Worm (Caenorhabditis elegans) whole organism, L3 larva: Measurements from ENCODE around the gene srx-9.

Experiments
- ama-1 ChIP-seq: fragments of 150-350 bp; optimal IDR thresholded peaks from 2 replicates; lab custom pipeline; 2018
- ceh-82 ChIP-seq: fragments of 150-350 bp; optimal IDR thresholded peaks from 2 replicates; lab custom pipeline; 2014; ENCODE audit warnings: missing biosample characterization, missing genetic modification characterization
- ceh-9 ChIP-seq: sonication (generic microtip); optimal IDR thresholded peaks from 2 replicates; lab custom pipeline; 2018; ENCODE audit warnings: missing biosample characterization, missing genetic modification characterization
- daf-12 ChIP-seq: fragments of 150-350 bp; optimal IDR thresholded peaks from 2 replicates; lab custom pipeline; 2014; ENCODE audit warnings: missing biosample characterization, missing genetic modification reagents, missing genetic modification characterization
- jun-1 ChIP-seq: fragments of 150-350 bp; optimal IDR thresholded peaks from 2 replicates; lab custom pipeline; 2014; ENCODE audit warnings: missing biosample characterization, missing genetic modification reagents, missing genetic modification characterization
- mdl-1 ChIP-seq: fragments of 150-350 bp; optimal IDR thresholded peaks from 2 replicates; lab custom pipeline; 2014; ENCODE audit warnings: missing biosample characterization, missing genetic modification characterization
- nhr-12 ChIP-seq: fragments of 150-350 bp; optimal IDR thresholded peaks from 2 replicates; lab custom pipeline; 2014; ENCODE audit warnings: missing biosample characterization, missing genetic modification characterization
- pha-4 ChIP-seq: fragments of 150-350 bp; optimal IDR thresholded peaks from 2 replicates; lab custom pipeline; 2014; ENCODE audit warnings: missing biosample characterization, missing genetic modification reagents, missing genetic modification characterization
- skn-1 ChIP-seq: fragments of 150-350 bp; optimal IDR thresholded peaks from 2 replicates; lab custom pipeline; 2014; ENCODE audit warnings: missing biosample characterization, missing genetic modification characterization
- tbx-2 ChIP-seq: sonication (generic microtip); optimal IDR thresholded peaks from 2 replicates; lab custom pipeline; 2016; ENCODE audit warnings: mild to moderate bottlenecking, missing genetic modification characterization, missing compliant biosample characterization
- zag-1 ChIP-seq: fragments of 150-350 bp; optimal IDR thresholded peaks from 2 replicates; lab custom pipeline; 2014; ENCODE audit warnings: missing biosample characterization, missing genetic modification characterization
- ztf-4 ChIP-seq: fragments of 150-350 bp; optimal IDR thresholded peaks from 2 replicates; lab custom pipeline; 2014; ENCODE audit warnings: missing biosample characterization, missing genetic modification characterization

ce11 chrV:7428880-7429279, 33.6 kb upstream of the srx-9 start, which contains the start of gene srw-69:
- TF ChIP-seq daf-12 (no peak), zag-1 (tag; lab: Kevin White, UChicago) (no peak), jun-1 (tag; lab: Kevin White, UChicago) (no peak), nhr-12 (no peak), ceh-9 (tag; lab: Kevin White, UChicago) (no peak), tbx-2 (tag; lab: Kevin White, UChicago) (no peak), ceh-82 (tag; lab: Kevin White, UChicago) (no peak), skn-1 (tag; lab: Kevin White, UChicago) (no peak), mdl-1 (no peak), pha-4 (tag; lab: Kevin White, UChicago) (no peak), ztf-4 (tag; lab: Kevin White, UChicago) (no peak), ama-1 (no peak)
